Worm (Caenorhabditis elegans): Measurements from ENCODE around the gene nlp-78.

The nlp-78 gene

ce11 chrII:9100798-9101197 is 35.2 kb upstream of the nlp-78 start, which contains the start of gene T24H10.5:
Gene T24H10.5 (plus strand): TSS chrII:9101098.
- TF ChIP-seq ztf-4 (tag; optimal IDR thresholded peaks at IDR 0.05) (no peak), nhr-237 (tag; optimal IDR thresholded peaks at IDR 0.05) (no peak), mab-5 (tag; optimal IDR thresholded peaks at IDR 0.05) (no peak), zag-1 (tag; optimal IDR thresholded peaks at IDR 0.05) (no peak), nhr-25 (tag; optimal IDR thresholded peaks at IDR 0.05) (no peak), alr-1 (tag; optimal IDR thresholded peaks at IDR 0.05) (no peak)

- TF ChIP-seq ztf-11 (tag; optimal IDR thresholded peaks at IDR 0.05) = no peak
- TF ChIP-seq nhr-25 (tag; optimal IDR thresholded peaks at IDR 0.05) = no peak
- no peak for TF ChIP-seq mdl-1 (tag; optimal IDR thresholded peaks at IDR 0.05)
- no peak for TF ChIP-seq Y55F3AM.14 (GFP tag; optimal IDR thresholded peaks at IDR 0.05)
- TF ChIP-seq lin-13 (GFP tag; optimal IDR thresholded peaks at IDR 0.05) = no peak
- TF ChIP-seq nhr-77 (tag; optimal IDR thresholded peaks at IDR 0.05) = no peak
- TF ChIP-seq lin-39 (tag; optimal IDR thresholded peaks at IDR 0.05) = no peak
- no peak for TF ChIP-seq egl-27 (tag; optimal IDR thresholded peaks at IDR 0.05)
These were observed 28.7 kb upstream of the nlp-78 start, which contains the start of gene dyrb-1 for ce11 chrII:9107095-9107769. Gene dyrb-1 (minus strand): TSS chrII:9107145.

- TF ChIP-seq fos-1 (tag; optimal IDR thresholded peaks at IDR 0.05) = peak; percentile 1
- TF ChIP-seq C34F6.9 (tag; optimal IDR thresholded peaks at IDR 0.05) = peak; percentile 47
- TF ChIP-seq mbf-1 (tag; optimal IDR thresholded peaks at IDR 0.05) = no peak
- peak; percentile 22 for TF ChIP-seq crh-2 (tag; optimal IDR thresholded peaks at IDR 0.05)
- peak; percentile 25 for TF ChIP-seq nhr-129 (tag; optimal IDR thresholded peaks at IDR 0.05)
- peak in 1 of 2 experiments; percentile 41 for TF ChIP-seq lsy-2 (tag; optimal IDR thresholded peaks at IDR 0.05)
- peak; percentile 63 for TF ChIP-seq unc-55 (GFP tag; optimal IDR thresholded peaks at IDR 0.05)
- peak; percentile 79 for TF ChIP-seq gmeb-1 (tag; optimal IDR thresholded peaks at IDR 0.05)
- no peak for TF ChIP-seq nhr-6 (tag; optimal IDR thresholded peaks at IDR 0.05)
These were observed 27.5 kb upstream of the nlp-78 start, which contains the start of gene dnj-23 for ce11 chrII:9108443-9108842. Gene dnj-23 (minus strand): TSS chrII:9108600.

- TF ChIP-seq F13H6.1 (tag; optimal IDR thresholded peaks at IDR 0.05) = peak; percentile 18
- peak in 1 of 2 experiments; percentile 13 for TF ChIP-seq lsy-2 (tag; optimal IDR thresholded peaks at IDR 0.05)
- TF ChIP-seq nhr-129 (tag; optimal IDR thresholded peaks at IDR 0.05) = peak; percentile 60
- no peak for TF ChIP-seq aly-2 (tag; optimal IDR thresholded peaks at IDR 0.05)
- peak; percentile 37 for TF ChIP-seq C34F6.9 (tag; optimal IDR thresholded peaks at IDR 0.05)
These were observed 26.9 kb upstream of the nlp-78 start, which contains the start of gene T24H10.4 for ce11 chrII:9108905-9109551. Gene T24H10.4 (plus strand): TSS chrII:9109534.

ce11 chrII:9111471-9112016 is 24.4 kb upstream of the nlp-78 start:
- TF ChIP-seq fos-1 (tag; optimal IDR thresholded peaks at IDR 0.05) = peak; percentile 94
- no peak for TF ChIP-seq ztf-4 (tag; optimal IDR thresholded peaks at IDR 0.05)
- TF ChIP-seq crh-2 (tag; optimal IDR thresholded peaks at IDR 0.05) = peak; percentile 14
- no peak for TF ChIP-seq ama-1 (optimal IDR thresholded peaks at IDR 0.05)
- TF ChIP-seq Y55F3AM.14 (GFP tag; optimal IDR thresholded peaks at IDR 0.05) = no peak

ce11 chrII:9112851-9113250 is 23.1 kb upstream of the nlp-78 start, which contains the start of gene jun-1:
Gene jun-1 (plus strand): TSS chrII:9113157.
- TF ChIP-seq elt-3 (tag; optimal IDR thresholded peaks at IDR 0.05) (no peak), unc-39 (tag; optimal IDR thresholded peaks at IDR 0.05) (no peak), ama-1 (optimal IDR thresholded peaks at IDR 0.05) (no peak), C34F6.9 (tag; optimal IDR thresholded peaks at IDR 0.05) (peak; percentile 98), snpc-4 (tag; optimal IDR thresholded peaks at IDR 0.05) (peak; percentile 43), nhr-6 (tag; optimal IDR thresholded peaks at IDR 0.05) (peak; percentile 80), nhr-129 (tag; optimal IDR thresholded peaks at IDR 0.05) (peak; percentile 93), alr-1 (tag; optimal IDR thresholded peaks at IDR 0.05) (no peak), lin-11 (tag; optimal IDR thresholded peaks at IDR 0.05) (no peak), ZK546.5 (tag; optimal IDR thresholded peaks at IDR 0.05) (no peak), mdl-1 (tag; optimal IDR thresholded peaks at IDR 0.05) (peak; percentile 22 to 70), blmp-1 (tag; optimal IDR thresholded peaks at IDR 0.05; ENCODE audit: insufficient read depth) (peak; percentile 67), nhr-21 (tag; optimal IDR thresholded peaks at IDR 0.05) (peak; percentile 93), egl-27 (tag; optimal IDR thresholded peaks at IDR 0.05) (peak; percentile 90), fos-1 (tag; optimal IDR thresholded peaks at IDR 0.05) (peak; percentile 100), lsy-2 (tag; optimal IDR thresholded peaks at IDR 0.05) (peak; percentile 68 to 91), nhr-12 (tag; optimal IDR thresholded peaks at IDR 0.05) (no peak), ceh-82 (tag; optimal IDR thresholded peaks at IDR 0.05) (peak; percentile 18), nhr-10 (tag; optimal IDR thresholded peaks at IDR 0.05) (no peak), nhr-237 (tag; optimal IDR thresholded peaks at IDR 0.05) (peak; percentile 51), mbf-1 (tag; optimal IDR thresholded peaks at IDR 0.05) (no peak), R02D3.7 (tag; optimal IDR thresholded peaks at IDR 0.05) (no peak), nhr-23 (tag; optimal IDR thresholded peaks at IDR 0.05) (no peak), unc-55 (GFP tag; optimal IDR thresholded peaks at IDR 0.05) (peak; percentile 91), zag-1 (tag; optimal IDR thresholded peaks at IDR 0.05) (peak; percentile 13), F13H6.1 (tag; optimal IDR thresholded peaks at IDR 0.05) (peak; percentile 91), ztf-1 (GFP tag; conservative IDR thresholded peaks at IDR 0.05) (no peak), dmd-4 (tag; optimal IDR thresholded peaks at IDR 0.05) (no peak)

All from whole organism, L2 larva.